Fruit fly (Drosophila melanogaster) whole organism, prepupa: Measurements from ENCODE around the gene rogdi.

Source experiments
- CG10669 ChIP-seq: fragments of 200-800 bp; sonication (Bioruptor generic); optimal IDR thresholded peaks from 3 replicates; lab custom pipeline; 2018; ENCODE audit warnings: missing biosample characterization, mild to moderate bottlenecking, missing genetic modification characterization, moderate library complexity
- CG11762 ChIP-seq: fragments of 200-800 bp; sonication (Bioruptor generic); optimal IDR thresholded peaks from 3 replicates; lab custom pipeline; 2016; ENCODE audit warnings: missing biosample characterization, missing genetic modification characterization; ENCODE audit not compliant: insufficient read depth
- CG16779 ChIP-seq: fragments of 200-800 bp; sonication (Bioruptor generic); optimal IDR thresholded peaks from 3 replicates; lab custom pipeline; 2017; ENCODE audit warnings: missing biosample characterization, mild to moderate bottlenecking, missing genetic modification characterization
- CG3032 ChIP-seq: fragments of 200-800 bp; optimal IDR thresholded peaks from 2 replicates; lab custom pipeline; 2019; ENCODE audit warnings: missing biosample characterization, mild to moderate bottlenecking, missing genetic modification characterization, moderate library complexity
- CG31627 ChIP-seq: fragments of 200-800 bp; sonication (Bioruptor generic); optimal IDR thresholded peaks from 3 replicates; lab custom pipeline; 2016; ENCODE audit warnings: missing biosample characterization, missing genetic modification characterization
- CG6163 ChIP-seq: fragments of 200-800 bp; sonication (Bioruptor generic); IDR thresholded peaks from 3 replicates; pipeline ENCODE4 v1.3.6; 2022; ENCODE audit warnings: missing biosample characterization, missing genetic modification characterization
- CG6276 ChIP-seq: fragments of 200-800 bp; sonication (Bioruptor generic); optimal IDR thresholded peaks from 2 replicates; lab custom pipeline; 2017; ENCODE audit warnings: missing biosample characterization, mild to moderate bottlenecking, missing genetic modification characterization
- CG6854 ChIP-seq: fragments of 200-800 bp; sonication (Bioruptor generic); optimal IDR thresholded peaks from 2 replicates; lab custom pipeline; 2017; ENCODE audit warnings: missing biosample characterization, mild to moderate bottlenecking, missing genetic modification characterization
- CG7368 ChIP-seq: fragments of 200-800 bp; sonication (Bioruptor generic); optimal IDR thresholded peaks from 3 replicates; lab custom pipeline; 2016; ENCODE audit warnings: missing biosample characterization, missing genetic modification characterization
- CG8319 ChIP-seq: fragments of 200-800 bp; sonication (Bioruptor generic); optimal IDR thresholded peaks from 3 replicates; lab custom pipeline; 2016; ENCODE audit warnings: missing biosample characterization, missing genetic modification characterization
- Eip78C ChIP-seq: fragments of 200-800 bp; sonication (Bioruptor generic); peaks from one replicate; lab custom pipeline; 2016; ENCODE audit warnings: missing biosample characterization, missing genetic modification characterization
- Eip93F ChIP-seq: fragments of 200-800 bp; sonication (Bioruptor generic); optimal IDR thresholded peaks from 2 replicates; lab custom pipeline; 2016; ENCODE audit warnings: missing biosample characterization, mild to moderate bottlenecking, missing genetic modification characterization
- Ets21C ChIP-seq: fragments of 200-800 bp; sonication (Bioruptor generic); optimal IDR thresholded peaks from 3 replicates; lab custom pipeline; 2016; ENCODE audit warnings: missing biosample characterization, missing genetic modification characterization
- Gug ChIP-seq: fragments of 200-800 bp; sonication (Bioruptor generic); IDR thresholded peaks from 2 replicates; pipeline ENCODE4 v1.3.6; 2022; ENCODE audit warnings: missing biosample characterization, missing genetic modification characterization
- Hr38 ChIP-seq: sonication (Bioruptor generic); optimal IDR thresholded peaks from 2 replicates; lab custom pipeline; 2016; ENCODE audit warnings: missing biosample characterization, missing genetic modification characterization
- Met ChIP-seq: fragments of 200-800 bp; sonication (Bioruptor generic); optimal IDR thresholded peaks from 3 replicates; lab custom pipeline; 2016; ENCODE audit warnings: missing biosample characterization, missing genetic modification characterization
- OdsH ChIP-seq: fragments of 200-800 bp; sonication (Bioruptor generic); optimal IDR thresholded peaks from 3 replicates; lab custom pipeline; 2016; ENCODE audit warnings: missing biosample characterization, missing genetic modification characterization
- Smox ChIP-seq: fragments of 200-800 bp; sonication (Bioruptor generic); optimal IDR thresholded peaks from 3 replicates; lab custom pipeline; 2016; ENCODE audit warnings: missing biosample characterization, missing genetic modification characterization
- Sox15 ChIP-seq: fragments of 200-800 bp; sonication (Bioruptor generic); optimal IDR thresholded peaks from 3 replicates; lab custom pipeline; 2016; ENCODE audit warnings: missing biosample characterization, missing genetic modification characterization
- achi ChIP-seq: fragments of 200-800 bp; sonication (Bioruptor generic); optimal IDR thresholded peaks from 3 replicates; lab custom pipeline; 2016; ENCODE audit warnings: missing biosample characterization, missing genetic modification characterization
- acj6 ChIP-seq: fragments of 200-800 bp; sonication (Bioruptor generic); optimal IDR thresholded peaks from 3 replicates; lab custom pipeline; 2016; ENCODE audit warnings: missing biosample characterization, missing genetic modification characterization
- cyc ChIP-seq: fragments of 200-800 bp; sonication (Bioruptor generic); optimal IDR thresholded peaks from 3 replicates; lab custom pipeline; 2016; ENCODE audit warnings: missing biosample characterization, missing genetic modification characterization
- dsx ChIP-seq: fragments of 200-800 bp; optimal IDR thresholded peaks from 3 replicates; lab custom pipeline; 2019; ENCODE audit warnings: missing biosample characterization, mild to moderate bottlenecking, missing genetic modification characterization, moderate library complexity; ENCODE audit not compliant: poor library complexity, severe bottlenecking
- eg ChIP-seq: fragments of 200-800 bp; sonication (Bioruptor generic); IDR thresholded peaks from 3 replicates; pipeline ENCODE4 v1.3.6; 2022; ENCODE audit warnings: missing biosample characterization, missing genetic modification characterization
- fd59A ChIP-seq: fragments of 200-800 bp; sonication (Bioruptor generic); optimal IDR thresholded peaks from 2 replicates; lab custom pipeline; 2017; ENCODE audit warnings: missing biosample characterization, mild to moderate bottlenecking, missing genetic modification characterization, missing genetic modification reagents
- fd85E ChIP-seq: fragments of 200-800 bp; sonication (Bioruptor generic); optimal IDR thresholded peaks from 3 replicates; lab custom pipeline; 2016; ENCODE audit warnings: missing biosample characterization, missing genetic modification characterization
- fkh ChIP-seq: fragments of 200-800 bp; sonication (Bioruptor generic); optimal IDR thresholded peaks from 3 replicates; lab custom pipeline; 2017; ENCODE audit warnings: missing biosample characterization, mild to moderate bottlenecking, missing genetic modification characterization, moderate library complexity
- net ChIP-seq: fragments of 200-800 bp; sonication (Bioruptor generic); optimal IDR thresholded peaks from 3 replicates; lab custom pipeline; 2016; ENCODE audit warnings: missing biosample characterization, missing genetic modification characterization
- pdm3 ChIP-seq: fragments of 200-800 bp; sonication (Bioruptor generic); optimal IDR thresholded peaks from 3 replicates; lab custom pipeline; 2016; ENCODE audit warnings: missing biosample characterization, missing genetic modification characterization
- salr ChIP-seq, 2 experiments: fragments of 200-800 bp; sonication (Bioruptor generic); optimal IDR thresholded peaks; 3 replicates each; lab custom pipeline; 2016 to 2018; ENCODE audit warnings: missing biosample characterization in 2 of 2, missing genetic modification characterization in 2 of 2, mild to moderate bottlenecking in 1 of 2
- spab ChIP-seq: fragments of 200-800 bp; sonication (Bioruptor generic); optimal IDR thresholded peaks from 2 replicates; lab custom pipeline; 2017; ENCODE audit warnings: missing biosample characterization, mild to moderate bottlenecking, missing genetic modification characterization, missing genetic modification reagents
- ss ChIP-seq, 2 experiments: fragments of 200-800 bp; sonication (Bioruptor generic); optimal IDR thresholded peaks; 2 replicates in 1 of 2; 3 replicates in 1 of 2; lab custom pipeline; 2017 to 2018; ENCODE audit warnings: mild to moderate bottlenecking in 2 of 2, missing biosample characterization in 2 of 2, missing genetic modification characterization in 2 of 2, moderate library complexity in 1 of 2
- svp ChIP-seq: fragments of 200-800 bp; sonication (Bioruptor generic); peaks from one replicate; lab custom pipeline; 2016; ENCODE audit warnings: missing biosample characterization, missing genetic modification characterization
- topi ChIP-seq: fragments of 200-800 bp; sonication (Bioruptor generic); optimal IDR thresholded peaks from 3 replicates; lab custom pipeline; 2016; ENCODE audit warnings: missing biosample characterization, missing genetic modification characterization
- vri ChIP-seq: fragments of 200-800 bp; sonication (Bioruptor generic); optimal IDR thresholded peaks from 3 replicates; lab custom pipeline; 2016; ENCODE audit warnings: missing biosample characterization, mild to moderate bottlenecking, missing genetic modification characterization

The rogdi gene

DNA sequence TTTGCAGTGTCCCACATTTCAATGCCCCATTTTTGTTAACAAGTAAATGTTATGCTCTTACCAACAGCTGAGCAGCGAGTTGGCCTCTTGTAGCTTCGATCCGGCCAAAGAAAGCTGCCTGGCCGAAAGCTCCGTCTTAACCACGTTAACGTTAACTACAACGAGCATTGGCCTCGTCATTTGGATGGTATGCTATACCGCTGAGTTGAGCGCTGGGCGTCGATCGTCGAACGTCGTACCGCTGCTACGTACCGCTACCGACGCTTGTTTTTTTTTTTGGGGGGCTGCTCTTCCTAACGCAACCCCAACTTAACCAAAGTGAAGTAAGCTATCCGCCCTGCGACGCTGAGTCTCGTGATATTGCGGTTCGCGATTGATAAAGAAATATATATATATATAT lies at the start of gene rogdi:
rogdi (plus strand) TSS at position 199 of the 400 bp plus-strand sequence.
- TF ChIP-seq eg (GFP tag; lab: Robert Waterston, UW) (no peak), OdsH (GFP tag; lab: Kevin White, UChicago) (no peak), Ets21C (no peak), ss (GFP tag; optimal IDR thresholded peaks at IDR 0.05; lab: Kevin White, UChicago) (no peak), Met (GFP tag; lab: Kevin White, UChicago) (no peak), topi (no peak), CG3032 (no peak), acj6 (no peak), achi (GFP tag; lab: Kevin White, UChicago) (no peak), pdm3 (GFP tag; lab: Kevin White, UChicago) (no peak), CG6276 (GFP tag; lab: Kevin White, UChicago) (no peak), fd59A (no peak), svp (GFP tag; lab: Kevin White, UChicago) (no peak)

DNA sequence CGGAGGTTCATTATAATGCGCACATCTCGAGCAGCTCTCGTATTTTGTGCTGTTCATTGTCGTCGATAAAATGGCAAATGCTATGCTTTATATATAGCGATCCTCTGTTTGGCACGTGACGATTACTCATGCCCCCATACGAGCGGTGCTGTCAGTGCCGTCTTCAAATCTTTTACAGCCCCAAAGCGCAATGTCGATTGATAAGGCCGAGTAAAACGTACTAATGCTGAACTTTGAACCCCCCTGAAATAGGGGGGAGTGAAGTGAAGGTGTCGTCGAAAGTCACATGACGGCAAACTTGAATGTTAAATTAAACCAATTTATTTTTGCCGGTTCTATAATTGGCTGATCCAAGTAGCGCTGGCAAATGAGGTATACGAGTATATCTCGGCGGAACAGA lies 49.0 kb upstream of the rogdi start:
- TF ChIP-seq CG16779 (tag; lab: Kevin White, UChicago) (peak; percentile 31), CG3032 (no peak), CG6854 (GFP tag; lab: Kevin White, UChicago) (peak; percentile 37), svp (GFP tag; lab: Kevin White, UChicago) (peak; percentile 91), vri (GFP tag; lab: Kevin White, UChicago) (peak; percentile 34), spab (GFP tag; lab: Kevin White, UChicago) (peak; percentile 23), CG11762 (GFP tag; lab: Kevin White, UChicago) (no peak)

DNA sequence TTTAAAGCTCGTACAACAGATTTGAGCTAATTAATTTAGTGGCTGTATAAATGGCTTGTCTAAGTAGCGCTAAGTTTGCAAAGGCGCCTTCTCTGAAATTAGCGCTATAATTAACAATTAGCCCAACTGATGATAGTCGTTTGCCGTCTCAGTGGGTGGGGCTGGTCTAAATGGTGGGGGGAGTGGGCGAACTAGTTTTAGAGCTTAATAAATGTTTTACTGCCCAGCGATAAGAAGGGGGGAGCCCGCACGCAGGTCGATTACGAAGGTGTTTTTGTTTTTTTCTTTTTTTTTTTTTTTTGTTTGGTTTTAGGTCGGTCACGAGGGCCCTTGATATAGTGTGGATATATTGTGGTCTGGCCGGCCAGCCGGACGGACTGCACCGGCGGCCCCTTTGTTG lies 48.3 kb upstream of the rogdi start:
- no peak for TF ChIP-seq CG11762 (GFP tag; lab: Kevin White, UChicago)
- 0 out of 3 replicates have a peak, but pooled peaks have one; percentile 24 for TF ChIP-seq CG6163
- TF ChIP-seq, all 60 proteins: peak for 1

DNA sequence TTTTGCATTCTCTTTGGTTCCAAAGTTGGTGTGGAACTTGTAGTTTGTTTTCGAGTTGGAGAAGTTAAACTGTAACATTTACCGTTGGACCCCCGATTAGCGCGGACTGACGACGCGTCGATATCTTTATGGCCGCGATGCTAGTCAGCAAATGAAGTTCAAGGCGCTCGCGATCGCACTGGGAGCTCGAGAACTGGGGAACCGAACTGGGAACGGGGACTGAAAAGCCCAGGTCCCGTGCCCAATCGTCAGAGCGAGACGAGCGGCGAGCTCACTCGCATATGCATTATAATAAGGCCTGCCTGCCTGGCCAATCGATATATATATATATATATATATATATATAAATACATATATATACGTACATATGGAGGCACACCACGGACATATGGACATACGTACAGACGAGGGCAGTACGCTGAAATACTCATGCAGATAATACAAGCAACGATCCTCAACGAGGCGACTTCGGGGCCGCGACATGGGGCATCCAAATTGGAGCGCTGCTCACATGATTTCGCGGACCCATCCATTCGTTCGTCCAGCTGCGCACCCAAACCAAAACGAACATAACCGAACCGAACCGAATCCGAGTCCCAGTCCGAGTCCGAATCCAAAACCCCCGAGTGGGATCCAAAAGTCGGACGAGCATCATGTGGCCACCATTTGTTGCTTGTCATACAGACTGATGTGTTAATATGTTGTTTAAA lies 47.0 kb upstream of the rogdi start:
- TF ChIP-seq svp (GFP tag; lab: Kevin White, UChicago) (peak; percentile 96), CG11762 (GFP tag; lab: Kevin White, UChicago) (no peak), CG6854 (GFP tag; lab: Kevin White, UChicago) (peak; percentile 11), salr (GFP tag; optimal IDR thresholded peaks at IDR 0.05; lab: Kevin White, UChicago) (no peak), CG6163 (0 out of 3 replicates have a peak, but pooled peaks have one; percentile 44), Hr38 (GFP tag; lab: Kevin White, UChicago) (no peak), CG16779 (tag; lab: Kevin White, UChicago) (no peak), dsx (GFP tag; lab: Kevin White, UChicago) (peak; percentile 6), vri (GFP tag; lab: Kevin White, UChicago) (peak; percentile 54), achi (GFP tag; lab: Kevin White, UChicago) (no peak), ss (GFP tag; optimal IDR thresholded peaks at IDR 0.05; lab: Kevin White, UChicago) (peak; percentile 17 to 46), OdsH (GFP tag; lab: Kevin White, UChicago) (no peak)

dm6 chr3L:17003251-17004171 lies 45.8 kb upstream of the rogdi start:
- TF ChIP-seq cyc (GFP tag; lab: Kevin White, UChicago) (no peak), fkh (GFP tag; lab: Kevin White, UChicago) (peak; percentile 96), Eip93F (no peak), CG31627 (GFP tag; lab: Kevin White, UChicago) (no peak), Eip78C (GFP tag; lab: Kevin White, UChicago) (no peak), acj6 (no peak), vri (GFP tag; lab: Kevin White, UChicago) (peak; percentile 47), CG8319 (no peak), Smox (GFP tag; lab: Kevin White, UChicago) (no peak), fd85E (GFP tag; lab: Kevin White, UChicago) (no peak), salr (GFP tag; optimal IDR thresholded peaks at IDR 0.05; lab: Kevin White, UChicago) (no peak), CG7368 (GFP tag; lab: Kevin White, UChicago) (no peak), CG10669 (no peak), svp (GFP tag; lab: Kevin White, UChicago) (peak; percentile 69), Gug (GFP tag; lab: Robert Waterston, UW) (no peak), net (no peak), Met (GFP tag; lab: Kevin White, UChicago) (no peak), Sox15 (no peak)
